Fruit fly (Drosophila melanogaster) whole organism: ENCODE measurements around the gene eater.

Source experiments
- CG8478 ChIP-seq: fragments of >200 bp; optimal IDR thresholded peaks from 2 replicates; lab custom pipeline; 2018; ENCODE audit warnings: inconsistent platforms
- pan ChIP-seq: fragments of >200 bp; optimal IDR thresholded peaks from 2 replicates; lab custom pipeline; 2017
- psq ChIP-seq: fragments of >200 bp; optimal IDR thresholded peaks from 2 replicates; lab custom pipeline; 2017

DNA sequence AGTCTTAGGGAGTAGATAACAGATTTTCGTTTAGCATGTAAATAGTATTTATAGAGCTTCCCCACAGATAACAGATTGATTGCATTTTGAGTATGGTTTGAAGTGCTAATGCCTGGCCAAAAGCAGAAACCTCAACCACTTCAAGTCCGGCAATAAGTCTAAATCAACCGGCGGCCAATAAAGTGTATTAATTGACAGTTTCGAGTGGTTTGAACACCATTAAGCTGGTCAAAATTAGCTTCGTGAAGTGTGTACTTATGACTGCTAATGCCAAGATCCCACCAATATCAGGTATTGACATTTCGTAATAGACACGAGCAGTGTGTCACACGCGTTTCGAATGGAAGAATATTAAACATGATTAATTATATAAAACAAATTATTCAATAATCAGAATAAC, 6.0 kb upstream of the eater start:
- no peak for TF ChIP-seq psq
- no peak for TF ChIP-seq pan
- TF ChIP-seq CG8478 (lab: Kevin White, UChicago) = no peak
